Worm (Caenorhabditis elegans) whole organism, L1 larva: ENCODE results near the gene epg-5.

Experiments
- elt-3 ChIP-seq, 6 experiments: fragments of 150-350 bp in 1 of 6; sonication (generic microtip); optimal IDR thresholded peaks; 2 replicates each; lab custom pipeline; 2017 to 2018; ENCODE audit warnings: missing biosample characterization in 6 of 6, missing genetic modification characterization in 6 of 6, inconsistent platforms in 1 of 6
- nhr-11 ChIP-seq: fragments of 150-350 bp; optimal IDR thresholded peaks from 2 replicates; lab custom pipeline; 2014; ENCODE audit warnings: missing biosample characterization, missing genetic modification characterization
- nhr-90 ChIP-seq: sonication (generic microtip); optimal IDR thresholded peaks from 2 replicates; lab custom pipeline; 2016; ENCODE audit warnings: mild to moderate bottlenecking, missing genetic modification characterization, missing compliant biosample characterization; ENCODE audit not compliant: poor library complexity
- snpc-4 ChIP-seq: fragments of 150-350 bp; optimal IDR thresholded peaks from 2 replicates; lab custom pipeline; 2014; ENCODE audit warnings: missing biosample characterization, missing genetic modification characterization
- sox-4 ChIP-seq: sonication (generic microtip); optimal IDR thresholded peaks from 2 replicates; lab custom pipeline; 2016; ENCODE audit warnings: missing genetic modification characterization, missing compliant biosample characterization

ce11 chrII:6575647-6576046 is 33.5 kb downstream of the epg-5 start, which contains the start of gene sra-29:
- no peak for TF ChIP-seq nhr-90 (tag; lab: Kevin White, UChicago)
- no peak for TF ChIP-seq elt-3 (tag; optimal IDR thresholded peaks at IDR 0.05; lab: Kevin White, UChicago)
- TF ChIP-seq snpc-4 (tag; lab: Kevin White, UChicago) = no peak
- no peak for TF ChIP-seq nhr-11 (tag; lab: Kevin White, UChicago)
- no peak for TF ChIP-seq sox-4 (tag; lab: Kevin White, UChicago)
